Fruit fly (Drosophila melanogaster) whole organism, wandering third instar larva: Measurements from ENCODE around the gene CG13937.

Experiments
- CG32264 ChIP-seq: fragments of 200-800 bp; sonication (Bioruptor generic); optimal IDR thresholded peaks from 2 replicates; lab custom pipeline; 2016; ENCODE audit warnings: missing biosample characterization, missing genetic modification characterization
- CG9705 ChIP-seq: fragments of 200-800 bp; sonication (Bioruptor generic); optimal IDR thresholded peaks from 2 replicates; lab custom pipeline; 2018; ENCODE audit warnings: missing biosample characterization, mild to moderate bottlenecking, missing genetic modification characterization
- CrebA ChIP-seq: fragments of 200-800 bp; sonication (Bioruptor generic); optimal IDR thresholded peaks from 2 replicates; lab custom pipeline; 2016; ENCODE audit warnings: missing biosample characterization, mild to moderate bottlenecking, missing genetic modification characterization, borderline replicate concordance
- Dfd ChIP-seq: fragments of >200 bp; optimal IDR thresholded peaks from 2 replicates; lab custom pipeline; 2017; ENCODE audit warnings: missing biosample characterization, missing genetic modification characterization
- Dif ChIP-seq: fragments of 200-275, 200-300 bp; sonication (Bioruptor generic); optimal IDR thresholded peaks from 2 replicates; lab custom pipeline; 2018; ENCODE audit warnings: missing biosample characterization, missing genetic modification characterization; ENCODE audit not compliant: partially characterized antibody
- GATAd ChIP-seq: sonication (Bioruptor generic); optimal IDR thresholded peaks from 2 replicates; lab custom pipeline; 2016; ENCODE audit warnings: missing biosample characterization, missing genetic modification characterization
- HLH106 ChIP-seq: fragments of 200-800 bp; optimal IDR thresholded peaks from 3 replicates; lab custom pipeline; 2019; ENCODE audit warnings: missing biosample characterization, mild to moderate bottlenecking, missing genetic modification characterization, moderate library complexity
- Hnf4 ChIP-seq: fragments of 200-800 bp; sonication (Bioruptor generic); optimal IDR thresholded peaks from 2 replicates; lab custom pipeline; 2016; ENCODE audit warnings: missing biosample characterization, mild to moderate bottlenecking, missing genetic modification characterization
- Mio ChIP-seq: sonication (Bioruptor generic); optimal IDR thresholded peaks from 2 replicates; lab custom pipeline; 2016; ENCODE audit warnings: missing biosample characterization, missing genetic modification characterization
- Myc ChIP-seq: fragments of >200 bp; optimal IDR thresholded peaks from 2 replicates; lab custom pipeline; 2017
- N ChIP-seq: fragments of >200 bp; optimal IDR thresholded peaks from 2 replicates; lab custom pipeline; 2018; ENCODE audit warnings: missing biosample characterization, missing external identifiers, missing genetic modification characterization
- OdsH ChIP-seq: fragments of 200-800 bp; sonication (Bioruptor generic); optimal IDR thresholded peaks from 2 replicates; lab custom pipeline; 2016; ENCODE audit warnings: missing biosample characterization, mild to moderate bottlenecking, missing genetic modification characterization
- Sp1 ChIP-seq: fragments of 200-800 bp; sonication (Bioruptor generic); optimal IDR thresholded peaks from 3 replicates; lab custom pipeline; 2019; ENCODE audit warnings: missing biosample characterization, mild to moderate bottlenecking, missing genetic modification characterization, moderate library complexity
- Vsx2 ChIP-seq: fragments of 200-300, 225-300 bp; sonication (Bioruptor generic); optimal IDR thresholded peaks from 2 replicates; lab custom pipeline; 2018; ENCODE audit warnings: missing biosample characterization, missing genetic modification characterization; ENCODE audit not compliant: partially characterized antibody
- br ChIP-seq: fragments of 200-800 bp; sonication (Bioruptor generic); optimal IDR thresholded peaks from 2 replicates; lab custom pipeline; 2016; ENCODE audit warnings: missing biosample characterization, missing genetic modification characterization
- dl ChIP-seq, 2 experiments: fragments of 175-275, 200-275 bp in 1 of 2; fragments of 200-275 bp in 1 of 2; sonication (Bioruptor generic); optimal IDR thresholded peaks; lab custom pipeline; 2018; ENCODE audit warnings: mild to moderate bottlenecking in 2 of 2, missing biosample characterization in 2 of 2, missing genetic modification characterization in 2 of 2, moderate library complexity in 2 of 2; ENCODE audit not compliant: partially characterized antibody in 2 of 2, insufficient read depth in 1 of 2
- dsf ChIP-seq: sonication (Bioruptor generic); optimal IDR thresholded peaks from 2 replicates; lab custom pipeline; 2016; ENCODE audit warnings: missing biosample characterization, missing genetic modification characterization, borderline replicate concordance
- ey ChIP-seq: fragments of 200-800 bp; sonication (Bioruptor generic); optimal IDR thresholded peaks from 2 replicates; lab custom pipeline; 2016; ENCODE audit warnings: missing biosample characterization, missing genetic modification characterization
- foxo ChIP-seq, 2 experiments: fragments of 200-800 bp; sonication (Bioruptor generic); optimal IDR thresholded peaks; 2 replicates in 1 of 2; 3 replicates in 1 of 2; lab custom pipeline; 2016 to 2017; ENCODE audit warnings: missing biosample characterization in 2 of 2, missing genetic modification characterization in 2 of 2
- fru ChIP-seq: fragments of 200-800 bp; sonication (Bioruptor generic); optimal IDR thresholded peaks from 3 replicates; lab custom pipeline; 2016; ENCODE audit warnings: missing biosample characterization, mild to moderate bottlenecking, missing genetic modification characterization
- h ChIP-seq: fragments of 200-800 bp; sonication (Bioruptor generic); optimal IDR thresholded peaks from 3 replicates; lab custom pipeline; 2016; ENCODE audit warnings: missing biosample characterization, mild to moderate bottlenecking, missing genetic modification characterization
- jim ChIP-seq: fragments of 175-275, 200-325 bp; sonication (Bioruptor generic); optimal IDR thresholded peaks from 2 replicates; lab custom pipeline; 2016; ENCODE audit warnings: missing biosample characterization, mild to moderate bottlenecking, missing genetic modification characterization
- lola ChIP-seq: fragments of >200 bp; optimal IDR thresholded peaks from 2 replicates; lab custom pipeline; 2017; ENCODE audit warnings: missing biosample characterization, missing genetic modification characterization
- pan ChIP-seq: fragments of >200 bp; optimal IDR thresholded peaks from 2 replicates; lab custom pipeline; 2017
- psq ChIP-seq: fragments of 200-800 bp; sonication (Bioruptor generic); optimal IDR thresholded peaks from 3 replicates; lab custom pipeline; 2017; ENCODE audit warnings: missing biosample characterization, mild to moderate bottlenecking, missing genetic modification characterization, moderate library complexity
- sage ChIP-seq: fragments of 200-800 bp; sonication (Bioruptor generic); optimal IDR thresholded peaks from 2 replicates; lab custom pipeline; 2016; ENCODE audit warnings: missing biosample characterization, mild to moderate bottlenecking, missing genetic modification characterization
- sv ChIP-seq: fragments of 200-800 bp; sonication (Bioruptor generic); optimal IDR thresholded peaks from 3 replicates; lab custom pipeline; 2016; ENCODE audit warnings: missing biosample characterization, missing genetic modification characterization
- tai ChIP-seq: sonication (Bioruptor generic); optimal IDR thresholded peaks from 2 replicates; lab custom pipeline; 2016; ENCODE audit warnings: missing biosample characterization, missing genetic modification characterization

CG13937 gene

DNA sequence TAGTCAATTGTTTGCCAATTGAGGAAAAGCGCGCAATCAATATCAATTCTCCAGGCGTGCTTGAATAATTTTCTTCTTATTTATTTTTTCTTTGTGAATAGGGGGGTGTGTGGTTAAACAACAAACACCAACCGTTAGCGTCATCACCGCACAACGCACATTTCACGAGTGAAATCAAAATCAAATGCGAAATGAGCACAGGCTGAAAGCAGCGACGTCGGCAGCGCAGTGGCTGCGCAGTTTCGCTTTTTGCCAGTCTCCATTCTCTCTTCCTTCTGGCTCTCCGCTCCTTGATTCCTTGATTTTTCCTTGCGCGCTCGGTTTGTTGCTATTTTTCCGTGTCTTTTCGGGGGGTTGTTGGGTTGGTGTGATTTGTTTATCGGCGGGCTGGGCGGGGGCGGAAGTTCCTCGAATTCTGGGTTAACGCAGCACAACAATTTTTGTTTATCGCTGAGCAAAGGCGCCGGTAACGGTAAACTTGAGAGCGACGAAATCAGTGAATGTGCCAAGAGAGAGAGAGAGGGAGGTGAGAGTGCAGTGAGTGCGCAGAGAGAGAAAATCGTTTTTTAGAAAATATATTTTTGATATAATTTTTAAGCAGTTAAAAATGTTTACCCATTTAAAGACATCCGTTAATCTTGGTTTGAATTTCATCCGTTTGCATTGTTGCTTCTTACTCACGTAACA is at the start of gene CG13937:
TSS of gene CG13937 (minus strand) at position 174 of the 687 bp plus-strand sequence.
- TF ChIP-seq Myc (peak; percentile 5), dl (GFP tag; optimal IDR thresholded peaks at IDR 0.05; lab: Kevin White, UChicago; ENCODE audit: insufficient read depth in 1 of 2, partially characterized antibody in 2 of 2) (no peak), CrebA (GFP tag; lab: Kevin White, UChicago) (no peak), Mio (GFP tag; lab: Kevin White, UChicago) (no peak)

DNA sequence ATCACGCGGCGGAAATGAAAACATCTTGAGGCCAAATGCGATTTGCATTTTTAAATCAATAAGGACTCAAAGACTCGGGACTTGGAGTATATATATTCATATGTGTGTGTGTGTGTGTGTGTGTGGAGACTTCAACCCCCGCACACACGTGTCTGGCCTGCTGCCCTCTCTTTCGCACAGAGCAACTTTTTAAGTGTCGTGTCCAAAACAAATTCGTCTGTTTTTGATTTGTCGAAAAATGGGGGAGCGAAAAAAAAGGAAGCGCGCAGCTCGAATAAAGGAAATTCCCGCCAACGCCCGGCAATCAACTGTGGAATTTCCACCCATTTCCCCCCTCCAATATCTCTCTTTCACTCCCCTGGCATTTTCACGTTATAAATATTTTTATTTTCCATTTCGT is 46.1 kb upstream of the CG13937 start:
- no peak for TF ChIP-seq jim
- no peak for TF ChIP-seq sage (GFP tag; lab: Kevin White, UChicago)
- TF ChIP-seq foxo (GFP tag; optimal IDR thresholded peaks at IDR 0.05; lab: Kevin White, UChicago) = no peak
- no peak for TF ChIP-seq HLH106 (tag; lab: Kevin White, UChicago)
- no peak for TF ChIP-seq CG9705 (GFP tag; lab: Kevin White, UChicago)
- TF ChIP-seq pan (lab: Kevin White, UChicago) = no peak
- TF ChIP-seq fru = no peak
- TF ChIP-seq dl (GFP tag; optimal IDR thresholded peaks at IDR 0.05; lab: Kevin White, UChicago; ENCODE audit: insufficient read depth in 1 of 2, partially characterized antibody in 2 of 2) = no peak
- no peak for TF ChIP-seq GATAd (GFP tag; lab: Kevin White, UChicago)
- no peak for TF ChIP-seq Vsx2 (GFP tag; lab: Kevin White, UChicago)
- no peak for TF ChIP-seq CG32264
- TF ChIP-seq Myc = no peak
- TF ChIP-seq dsf (GFP tag; lab: Kevin White, UChicago) = no peak
- TF ChIP-seq, all 38 proteins: peak for 0

DNA sequence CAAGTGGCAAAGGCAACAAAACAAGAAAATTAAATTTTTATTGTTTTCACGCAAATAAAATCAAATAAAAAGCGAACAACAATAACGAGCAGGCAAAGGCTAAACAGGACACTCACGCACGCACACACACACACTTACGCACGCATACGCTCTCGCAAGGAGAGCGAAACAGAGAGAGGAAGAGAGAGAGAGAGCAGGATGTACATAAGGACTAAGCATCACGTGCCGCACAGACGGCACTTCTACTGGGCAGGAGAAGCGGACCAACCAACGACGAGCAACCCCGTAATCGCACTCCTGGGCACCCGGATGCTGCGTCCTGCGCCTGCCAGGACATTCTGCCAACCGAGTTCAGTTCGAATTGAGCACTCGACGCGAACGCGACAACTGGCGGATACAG is 38.1 kb upstream of the CG13937 start, which contains the start of gene Dbx:
TSS of gene Dbx (plus strand) at position 365 of the 400 bp plus-strand sequence.
- TF ChIP-seq CG9705 (GFP tag; lab: Kevin White, UChicago) (no peak), CG32264 (no peak), Mio (GFP tag; lab: Kevin White, UChicago) (no peak), Hnf4 (GFP tag; lab: Kevin White, UChicago) (no peak), sv (GFP tag; lab: Kevin White, UChicago) (no peak), sage (GFP tag; lab: Kevin White, UChicago) (no peak), psq (GFP tag; lab: Kevin White, UChicago) (no peak), Vsx2 (GFP tag; lab: Kevin White, UChicago) (no peak), Dfd (GFP tag; lab: Kevin White, UChicago) (no peak), h (GFP tag; lab: Kevin White, UChicago) (no peak), CrebA (GFP tag; lab: Kevin White, UChicago) (no peak)

DNA sequence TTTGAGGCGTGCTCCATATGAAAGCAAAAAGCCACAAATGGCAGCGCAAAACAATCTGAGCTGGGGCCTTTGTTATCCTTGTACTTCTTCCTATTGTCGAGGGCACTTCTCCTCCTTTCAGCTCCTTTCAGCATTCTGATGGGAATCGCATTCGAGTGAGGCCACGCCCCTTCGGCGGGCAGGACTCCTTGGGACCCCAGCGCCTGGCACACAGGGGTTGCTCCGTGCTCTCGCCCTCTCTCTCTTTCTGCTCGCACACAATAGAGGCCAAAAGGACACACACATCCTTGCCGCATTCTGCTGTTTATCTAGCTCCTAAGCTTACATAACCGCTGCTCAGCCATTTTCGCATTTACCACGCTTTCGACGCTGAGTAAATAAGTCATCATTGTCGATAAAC is 37.2 kb upstream of the CG13937 start:
- TF ChIP-seq pan (lab: Kevin White, UChicago) (no peak), Dif (GFP tag; lab: Kevin White, UChicago) (no peak), HLH106 (tag; lab: Kevin White, UChicago) (no peak), CG9705 (GFP tag; lab: Kevin White, UChicago) (no peak), Vsx2 (GFP tag; lab: Kevin White, UChicago) (no peak), sv (GFP tag; lab: Kevin White, UChicago) (no peak), h (GFP tag; lab: Kevin White, UChicago) (no peak), jim (no peak), Sp1 (GFP tag; lab: Kevin White, UChicago) (no peak), lola (GFP tag; lab: Kevin White, UChicago) (no peak), tai (no peak), Mio (GFP tag; lab: Kevin White, UChicago) (no peak), Hnf4 (GFP tag; lab: Kevin White, UChicago) (no peak)

DNA sequence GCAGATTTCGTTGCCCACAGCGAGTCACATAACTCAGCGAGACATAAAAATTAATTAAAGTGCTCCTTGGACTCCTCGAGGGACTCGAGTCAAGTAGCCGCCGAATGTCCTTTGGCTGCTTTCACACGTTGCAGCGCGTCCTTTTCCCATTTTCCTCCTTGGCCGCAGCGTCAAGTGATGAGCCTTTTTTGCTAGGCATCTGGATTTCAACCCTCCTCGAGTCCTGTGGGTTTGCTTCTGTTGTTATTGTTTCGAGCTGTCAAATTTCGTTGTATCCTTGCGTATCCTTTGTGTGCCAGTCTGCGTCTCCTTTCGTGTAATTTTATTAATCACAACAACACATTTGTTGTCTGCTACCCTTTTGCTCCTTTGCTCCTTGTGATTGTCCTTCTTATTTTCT is 33.8 kb upstream of the CG13937 start:
- no peak for TF ChIP-seq dsf (GFP tag; lab: Kevin White, UChicago)
- TF ChIP-seq ey = no peak
- TF ChIP-seq N (GFP tag; lab: Kevin White, UChicago) = no peak
- no peak for TF ChIP-seq foxo (GFP tag; optimal IDR thresholded peaks at IDR 0.05; lab: Kevin White, UChicago)
- no peak for TF ChIP-seq OdsH
- no peak for TF ChIP-seq psq (GFP tag; lab: Kevin White, UChicago)
- TF ChIP-seq br (GFP tag; lab: Kevin White, UChicago) = no peak
- no peak for TF ChIP-seq GATAd (GFP tag; lab: Kevin White, UChicago)
- TF ChIP-seq Hnf4 (GFP tag; lab: Kevin White, UChicago) = no peak
